Fruit fly (Drosophila melanogaster) whole organism, embryonic: ENCODE measurements around the gene CG33098.

Source experiments
- ATbp ChIP-seq: fragments of 200-800 bp; sonication (Bioruptor generic); optimal IDR thresholded peaks from 2 replicates; lab custom pipeline; 2017; ENCODE audit warnings: missing biosample characterization, mild to moderate bottlenecking, missing genetic modification characterization, missing genetic modification reagents
- CG10366 ChIP-seq: fragments of 200-800 bp; sonication (Bioruptor generic); IDR thresholded peaks from 2 replicates; pipeline ENCODE4 v1.3.6; 2022; ENCODE audit warnings: missing biosample characterization, missing genetic modification characterization
- CG12219 ChIP-seq: fragments of 200-800 bp; sonication (Bioruptor generic); optimal IDR thresholded peaks from 3 replicates; lab custom pipeline; 2018; ENCODE audit warnings: missing biosample characterization, mild to moderate bottlenecking, missing genetic modification characterization
- CG12942 ChIP-seq: fragments of 200-800 bp; sonication (Bioruptor generic); optimal IDR thresholded peaks from 3 replicates; lab custom pipeline; 2016; ENCODE audit warnings: missing biosample characterization, missing genetic modification characterization
- CG13296 ChIP-seq: fragments of 200-800 bp; sonication (Bioruptor generic); optimal IDR thresholded peaks from 3 replicates; lab custom pipeline; 2018; ENCODE audit warnings: missing biosample characterization, mild to moderate bottlenecking, missing genetic modification characterization
- CG13775 ChIP-seq: fragments of 200-800 bp; sonication (Bioruptor generic); optimal IDR thresholded peaks from 3 replicates; lab custom pipeline; 2017; ENCODE audit warnings: missing biosample characterization, mild to moderate bottlenecking, missing genetic modification characterization
- CG15011 ChIP-seq: fragments of 200-800 bp; sonication (Bioruptor generic); optimal IDR thresholded peaks from 3 replicates; lab custom pipeline; 2018; ENCODE audit warnings: missing biosample characterization, mild to moderate bottlenecking, missing genetic modification characterization
- CG16863 ChIP-seq: fragments of 200-800 bp; sonication (Bioruptor generic); optimal IDR thresholded peaks from 3 replicates; lab custom pipeline; 2016; ENCODE audit warnings: missing biosample characterization, missing genetic modification characterization
- CG17612 ChIP-seq: fragments of 200-800 bp; sonication (Bioruptor generic); IDR thresholded peaks from 2 replicates; pipeline ENCODE4 v1.3.6; 2022; ENCODE audit warnings: missing biosample characterization, missing genetic modification characterization
- CG2120 ChIP-seq: fragments of 200-800 bp; sonication (Bioruptor generic); optimal IDR thresholded peaks from 3 replicates; lab custom pipeline; 2016; ENCODE audit warnings: missing biosample characterization, missing genetic modification characterization
- CG2129 ChIP-seq: fragments of 200-800 bp; sonication (Bioruptor generic); IDR thresholded peaks from 2 replicates; pipeline ENCODE4 v1.3.6; 2022; ENCODE audit warnings: missing biosample characterization, missing genetic modification characterization; ENCODE audit not compliant: partially characterized antibody
- CG2875 ChIP-seq: fragments of 200-800 bp; sonication (Bioruptor generic); optimal IDR thresholded peaks from 2 replicates; lab custom pipeline; 2017; ENCODE audit warnings: missing biosample characterization, mild to moderate bottlenecking, missing genetic modification characterization, missing genetic modification reagents
- CG42726 ChIP-seq: fragments of 200-800 bp; sonication (Bioruptor generic); IDR thresholded peaks from 2 replicates; pipeline ENCODE4 v1.3.6; 2022; ENCODE audit warnings: missing biosample characterization, missing genetic modification characterization; ENCODE audit not compliant: partially characterized antibody
- CG4282 ChIP-seq: fragments of 200-800 bp; sonication (Bioruptor generic); optimal IDR thresholded peaks from 2 replicates; lab custom pipeline; 2016; ENCODE audit warnings: missing biosample characterization, missing genetic modification characterization
- CG6791 ChIP-seq: fragments of 200-800 bp; sonication (Bioruptor generic); IDR thresholded peaks from 3 replicates; pipeline ENCODE4 v1.3.6; 2022; ENCODE audit warnings: missing biosample characterization, missing genetic modification characterization; ENCODE audit not compliant: partially characterized antibody
- CG7372 ChIP-seq: fragments of 200-800 bp; sonication (Bioruptor generic); IDR thresholded peaks from 2 replicates; pipeline ENCODE4 v1.3.6; 2022; ENCODE audit warnings: missing biosample characterization, missing genetic modification characterization
- CG7556 ChIP-seq: fragments of 200-800 bp; sonication (Bioruptor generic); optimal IDR thresholded peaks from 2 replicates; lab custom pipeline; 2017; ENCODE audit warnings: missing biosample characterization, mild to moderate bottlenecking, missing genetic modification characterization
- CG9876 ChIP-seq: fragments of 200-800 bp; sonication (Bioruptor generic); optimal IDR thresholded peaks from 2 replicates; lab custom pipeline; 2016; ENCODE audit warnings: missing biosample characterization, missing genetic modification characterization
- CG9932 ChIP-seq: fragments of 200-800 bp; sonication (Bioruptor generic); IDR thresholded peaks from 2 replicates; pipeline ENCODE4 v1.3.6; 2022; ENCODE audit warnings: missing biosample characterization, missing genetic modification characterization
- CHES-1-like ChIP-seq: fragments of 200-800 bp; sonication (Bioruptor generic); optimal IDR thresholded peaks from 2 replicates; lab custom pipeline; 2016; ENCODE audit warnings: missing biosample characterization, missing genetic modification characterization
- CTCF ChIP-seq: fragments of 200-800 bp; sonication (Bioruptor generic); optimal IDR thresholded peaks from 2 replicates; lab custom pipeline; 2017; ENCODE audit warnings: missing biosample characterization, mild to moderate bottlenecking, missing genetic modification characterization, moderate library complexity
- Dfd ChIP-seq, 2 experiments: fragments of >200 bp; optimal IDR thresholded peaks; 2 replicates each; lab custom pipeline; 2017; ENCODE audit warnings: missing biosample characterization in 2 of 2, missing genetic modification characterization in 2 of 2
- Dref ChIP-seq: fragments of 200-800 bp; sonication (Bioruptor generic); IDR thresholded peaks from 2 replicates; pipeline ENCODE4 v1.3.6; 2022; ENCODE audit warnings: missing biosample characterization, missing genetic modification characterization
- Elba2 ChIP-seq: fragments of 200-800 bp; sonication (Bioruptor generic); optimal IDR thresholded peaks from 3 replicates; lab custom pipeline; 2016; ENCODE audit warnings: missing biosample characterization, missing genetic modification characterization
- Gsc ChIP-seq: fragments of 200-800 bp; sonication (Bioruptor generic); IDR thresholded peaks from 2 replicates; pipeline ENCODE4 v1.3.6; 2022; ENCODE audit warnings: missing biosample characterization, missing genetic modification characterization
- Hey ChIP-seq: fragments of 200-800 bp; sonication (Bioruptor generic); optimal IDR thresholded peaks from 3 replicates; lab custom pipeline; 2018; ENCODE audit warnings: missing biosample characterization, mild to moderate bottlenecking, missing genetic modification characterization
- Hr3 ChIP-seq: fragments of 200-800 bp; sonication (Bioruptor generic); optimal IDR thresholded peaks from 3 replicates; lab custom pipeline; 2016; ENCODE audit warnings: missing biosample characterization, missing genetic modification characterization
- Hsf ChIP-seq: fragments of 200-800 bp; sonication (Bioruptor generic); optimal IDR thresholded peaks from 3 replicates; lab custom pipeline; 2016; ENCODE audit warnings: missing biosample characterization, missing genetic modification characterization
- NK7.1 ChIP-seq: fragments of 200-800 bp; sonication (Bioruptor generic); optimal IDR thresholded peaks from 3 replicates; lab custom pipeline; 2016; ENCODE audit warnings: missing biosample characterization, missing genetic modification characterization
- Oli ChIP-seq: fragments of 200-800 bp; sonication (Bioruptor generic); optimal IDR thresholded peaks from 2 replicates; lab custom pipeline; 2018; ENCODE audit warnings: missing biosample characterization, mild to moderate bottlenecking, missing genetic modification characterization, moderate library complexity
- Ravus ChIP-seq: fragments of 200-800 bp; sonication (Bioruptor generic); IDR thresholded peaks from 2 replicates; pipeline ENCODE4 v1.3.6; 2022; ENCODE audit warnings: missing biosample characterization, missing genetic modification characterization
- Trl ChIP-seq, 3 experiments: fragments of >200 bp in 2 of 3; fragments of 200-800 bp in 1 of 3; sonication (Bioruptor generic) in 1 of 3; optimal IDR thresholded peaks; 2 replicates in 1 of 3; 3 replicates in 2 of 3; lab custom pipeline; 2016 to 2017; ENCODE audit warnings: missing biosample characterization in 1 of 3, missing genetic modification characterization in 1 of 3
- amos ChIP-seq: fragments of 200-800 bp; sonication (Bioruptor generic); IDR thresholded peaks from 2 replicates; pipeline ENCODE4 v1.3.6; 2022; ENCODE audit warnings: missing biosample characterization, missing genetic modification characterization; ENCODE audit not compliant: partially characterized antibody
- aop ChIP-seq: fragments of 200-800 bp; sonication (Bioruptor generic); IDR thresholded peaks from 2 replicates; pipeline ENCODE4 v1.3.6; 2022; ENCODE audit warnings: missing biosample characterization, missing genetic modification characterization
- br ChIP-seq: fragments of >200 bp; optimal IDR thresholded peaks from 2 replicates; lab custom pipeline; 2017
- cato ChIP-seq: fragments of 200-800 bp; sonication (Bioruptor generic); optimal IDR thresholded peaks from 2 replicates; lab custom pipeline; 2016; ENCODE audit warnings: missing biosample characterization, missing genetic modification characterization, borderline replicate concordance
- dati ChIP-seq: fragments of 200-800 bp; sonication (Bioruptor generic); IDR thresholded peaks from 2 replicates; pipeline ENCODE4 v1.3.6; 2022; ENCODE audit warnings: missing biosample characterization, missing genetic modification characterization
- dmrt11E ChIP-seq: fragments of 200-800 bp; sonication (Bioruptor generic); optimal IDR thresholded peaks from 3 replicates; lab custom pipeline; 2018; ENCODE audit warnings: missing biosample characterization, mild to moderate bottlenecking, missing genetic modification characterization, moderate library complexity
- dpn ChIP-seq, 2 experiments: fragments of 200-800 bp; sonication (Bioruptor generic); optimal IDR thresholded peaks; 3 replicates each; lab custom pipeline; 2016; ENCODE audit warnings: missing biosample characterization in 2 of 2, missing genetic modification characterization in 2 of 2
- lov ChIP-seq, 2 experiments: fragments of 200-800 bp in 1 of 2; fragments of >200 bp in 1 of 2; sonication (Bioruptor generic) in 1 of 2; IDR thresholded peaks in 1 of 2; optimal IDR thresholded peaks in 1 of 2; 2 replicates in 1 of 2; 3 replicates in 1 of 2; pipeline versions ENCODE4 v1.3.6 to Lab custom; 2017 to 2022; ENCODE audit warnings: missing biosample characterization in 1 of 2, missing genetic modification characterization in 1 of 2
- mirr ChIP-seq: fragments of 200-800 bp; sonication (Bioruptor generic); optimal IDR thresholded peaks from 3 replicates; lab custom pipeline; 2018; ENCODE audit warnings: missing biosample characterization, mild to moderate bottlenecking, missing genetic modification characterization
- nmo ChIP-seq: fragments of 200-800 bp; sonication (Bioruptor generic); optimal IDR thresholded peaks from 2 replicates; lab custom pipeline; 2018; ENCODE audit warnings: missing biosample characterization, mild to moderate bottlenecking, missing genetic modification characterization, moderate library complexity
- pros ChIP-seq: fragments of 200-800 bp; sonication (Bioruptor generic); optimal IDR thresholded peaks from 3 replicates; lab custom pipeline; 2019; ENCODE audit warnings: missing biosample characterization, mild to moderate bottlenecking, missing genetic modification characterization, moderate library complexity
- psq ChIP-seq: fragments of 200-800 bp; sonication (Bioruptor generic); optimal IDR thresholded peaks from 2 replicates; lab custom pipeline; 2017; ENCODE audit warnings: missing biosample characterization, missing genetic modification characterization
- ranshi ChIP-seq: fragments of 200-800 bp; sonication (Bioruptor generic); IDR thresholded peaks from 2 replicates; pipeline ENCODE4 v1.3.6; 2022; ENCODE audit warnings: missing biosample characterization, missing genetic modification characterization
- shn ChIP-seq: fragments of 200-800 bp; sonication (Bioruptor generic); optimal IDR thresholded peaks from 3 replicates; lab custom pipeline; 2016; ENCODE audit warnings: missing biosample characterization, missing genetic modification characterization
- slbo ChIP-seq: fragments of 200-800 bp; sonication (Bioruptor generic); IDR thresholded peaks from 2 replicates; pipeline ENCODE4 v1.3.6; 2022; ENCODE audit warnings: missing biosample characterization, missing genetic modification characterization
- ssp ChIP-seq: fragments of 200-800 bp; sonication (Bioruptor generic); IDR thresholded peaks from 2 replicates; pipeline ENCODE4 v1.3.6; 2022; ENCODE audit warnings: missing biosample characterization, missing genetic modification characterization
- toy ChIP-seq: fragments of 200-800 bp; sonication (Bioruptor generic); IDR thresholded peaks from 2 replicates; pipeline ENCODE4 v1.3.6; 2022; ENCODE audit warnings: missing biosample characterization, missing genetic modification characterization
- twi ChIP-seq: fragments of 200-800 bp; optimal IDR thresholded peaks from 2 replicates; lab custom pipeline; 2019; ENCODE audit warnings: missing biosample characterization, mild to moderate bottlenecking, missing genetic modification characterization, moderate library complexity
- unc-4 ChIP-seq: fragments of 200-800 bp; sonication (Bioruptor generic); IDR thresholded peaks from 2 replicates; pipeline ENCODE4 v1.3.6; 2022; ENCODE audit warnings: missing biosample characterization, missing genetic modification characterization; ENCODE audit not compliant: partially characterized antibody
- zfh1 ChIP-seq: fragments of 200-800 bp; sonication (Bioruptor generic); IDR thresholded peaks from 3 replicates; pipeline ENCODE4 v1.3.6; 2022; ENCODE audit warnings: missing biosample characterization, missing genetic modification characterization

The CG33098 gene

dm6 chr3R:12431030-12431489, 44.1 kb downstream of the CG33098 start, which contains the start of gene Prosalpha2 (continued):
- TF ChIP-seq Oli (tag; lab: Kevin White, UChicago), result no peak
- TF ChIP-seq dmrt11E (tag; lab: Kevin White, UChicago), result no peak
- no peak for TF ChIP-seq CG7372 (GFP tag; lab: Robert Waterston, UW)
- no peak for TF ChIP-seq CG13296 (GFP tag; lab: Kevin White, UChicago)
- TF ChIP-seq ssp (GFP tag; lab: Robert Waterston, UW), result peak; percentile 38
- TF ChIP-seq dati (GFP tag; lab: Robert Waterston, UW), result no peak
- no peak for TF ChIP-seq aop (GFP tag; lab: Robert Waterston, UW)
- TF ChIP-seq Hey (tag; lab: Kevin White, UChicago), result no peak
- no peak for TF ChIP-seq CG12219
- TF ChIP-seq CG9932, result no peak
- TF ChIP-seq psq (GFP tag; lab: Kevin White, UChicago), result no peak
- no peak for TF ChIP-seq CHES-1-like (GFP tag; lab: Kevin White, UChicago)
- no peak for TF ChIP-seq lov (optimal IDR thresholded peaks at IDR 0.05; lab: Kevin White, UChicago)
- TF ChIP-seq lov (GFP tag; IDR thresholded peaks at IDR 0.05; lab: Robert Waterston, UW), result no peak
- no peak for TF ChIP-seq CG2129 (GFP tag; lab: Robert Waterston, UW)
- no peak for TF ChIP-seq Gsc (GFP tag; lab: Robert Waterston, UW)
- TF ChIP-seq CG42726 (GFP tag; lab: Robert Waterston, UW), result no peak
- no peak for TF ChIP-seq Dfd (GFP tag; optimal IDR thresholded peaks at IDR 0.05; lab: Kevin White, UChicago)
- TF ChIP-seq CG7556, result no peak
- TF ChIP-seq toy, result no peak
- TF ChIP-seq unc-4, result no peak
- TF ChIP-seq cato, result no peak
- TF ChIP-seq nmo (GFP tag; lab: Kevin White, UChicago), result peak; percentile 42
- TF ChIP-seq ranshi (GFP tag; lab: Robert Waterston, UW), result no peak
- TF ChIP-seq pros (GFP tag; lab: Kevin White, UChicago), result no peak
- no peak for TF ChIP-seq CG2875 (GFP tag; lab: Kevin White, UChicago)
- TF ChIP-seq Trl (optimal IDR thresholded peaks at IDR 0.05; lab: Kevin White, UChicago), result no peak
- no peak for TF ChIP-seq Trl (GFP tag; optimal IDR thresholded peaks at IDR 0.05; lab: Kevin White, UChicago)
- TF ChIP-seq CG4282 (GFP tag; lab: Kevin White, UChicago), result no peak
- TF ChIP-seq CG15011, result no peak
- TF ChIP-seq shn (GFP tag; lab: Kevin White, UChicago), result no peak
- no peak for TF ChIP-seq CG16863
- TF ChIP-seq dpn (GFP tag; optimal IDR thresholded peaks at IDR 0.05; lab: Kevin White, UChicago), result no peak
- no peak for TF ChIP-seq CG9876 (GFP tag; lab: Kevin White, UChicago)
- TF ChIP-seq ATbp (GFP tag; lab: Kevin White, UChicago), result no peak
- no peak for TF ChIP-seq br (lab: Kevin White, UChicago)
- TF ChIP-seq amos (GFP tag; lab: Robert Waterston, UW), result no peak
- no peak for TF ChIP-seq CG12942 (GFP tag; lab: Kevin White, UChicago)
- no peak for TF ChIP-seq CG6791 (GFP tag; lab: Robert Waterston, UW)
- TF ChIP-seq CG13775 (GFP tag; lab: Kevin White, UChicago), result peak; percentile 5
- TF ChIP-seq Dref, result peak; percentile 25; the same call in 1 of the 2 replicates
- TF ChIP-seq Elba2 (GFP tag; lab: Kevin White, UChicago), result peak; percentile 72
- peak; percentile 39 for TF ChIP-seq slbo (GFP tag; lab: Robert Waterston, UW)
- TF ChIP-seq twi (tag; lab: Kevin White, UChicago), result no peak
- TF ChIP-seq mirr (GFP tag; lab: Kevin White, UChicago), result no peak
- TF ChIP-seq zfh1 (GFP tag; lab: Robert Waterston, UW), result no peak
- TF ChIP-seq CG10366 (GFP tag; lab: Robert Waterston, UW), result no peak
- peak; percentile 9 for TF ChIP-seq CTCF (GFP tag; lab: Kevin White, UChicago)
- no peak for TF ChIP-seq CG17612 (GFP tag; lab: Robert Waterston, UW)
- peak; percentile 52 for TF ChIP-seq CG2120 (GFP tag; lab: Kevin White, UChicago)
- TF ChIP-seq Ravus (GFP tag; lab: Robert Waterston, UW), result no peak
- TF ChIP-seq Hsf, result peak; percentile 12
- no peak for TF ChIP-seq NK7.1
- no peak for TF ChIP-seq Hr3 (GFP tag; lab: Kevin White, UChicago)
